Worm (Caenorhabditis elegans) whole organism, L1 larva: ENCODE results near the gene T03E6.9.

Experiments used
- F16B12.6 ChIP-seq: fragments of 150-350 bp; optimal IDR thresholded peaks from 2 replicates; lab custom pipeline; 2014; ENCODE audit warnings: missing biosample characterization, missing genetic modification characterization
- ama-1 ChIP-seq: fragments of 150-350 bp; optimal IDR thresholded peaks from 2 replicates; lab custom pipeline; 2014
- ceh-90 ChIP-seq: sonication (generic microtip); optimal IDR thresholded peaks from 2 replicates; lab custom pipeline; 2016; ENCODE audit warnings: missing genetic modification characterization, missing compliant biosample characterization
- egl-27 ChIP-seq, 2 experiments: fragments of 150-350 bp in 1 of 2; sonication (generic microtip); optimal IDR thresholded peaks; 3 replicates each; lab custom pipeline; 2017 to 2018; ENCODE audit warnings: missing biosample characterization in 2 of 2, missing genetic modification characterization in 2 of 2, missing genetic modification reagents in 2 of 2
- elt-3 ChIP-seq, 6 experiments: fragments of 150-350 bp in 1 of 6; sonication (generic microtip); optimal IDR thresholded peaks; 2 replicates each; lab custom pipeline; 2017 to 2018; ENCODE audit warnings: missing biosample characterization in 6 of 6, missing genetic modification characterization in 6 of 6, inconsistent platforms in 1 of 6
- hlh-4 ChIP-seq: sonication (generic microtip); optimal IDR thresholded peaks from 2 replicates; lab custom pipeline; 2016; ENCODE audit warnings: mild to moderate bottlenecking, missing genetic modification characterization, missing compliant biosample characterization
- lin-13 ChIP-seq: fragments of 150-350 bp; optimal IDR thresholded peaks from 2 replicates; lab custom pipeline; 2014; ENCODE audit warnings: missing biosample characterization, missing genetic modification reagents, missing genetic modification characterization
- unc-130 ChIP-seq: fragments of 150-350 bp; optimal IDR thresholded peaks from 2 replicates; lab custom pipeline; 2017; ENCODE audit warnings: missing biosample characterization, missing genetic modification characterization, inconsistent platforms
- unc-30 ChIP-seq: sonication (generic microtip); optimal IDR thresholded peaks from 2 replicates; lab custom pipeline; 2017; ENCODE audit warnings: missing biosample characterization, missing genetic modification characterization
- unc-62 ChIP-seq: fragments of 150-350 bp; optimal IDR thresholded peaks from 2 replicates; lab custom pipeline; 2014; ENCODE audit warnings: missing biosample characterization, missing genetic modification reagents, missing genetic modification characterization
- unc-98 ChIP-seq: fragments of 200-800 bp; sonication (Bioruptor generic); IDR thresholded peaks from 2 replicates; pipeline ENCODE4 v1.3.6; 2022; ENCODE audit warnings: missing genetic modification characterization, missing compliant biosample characterization
- zag-1 ChIP-seq: fragments of 150-350 bp; optimal IDR thresholded peaks from 2 replicates; lab custom pipeline; 2014; ENCODE audit warnings: missing biosample characterization, missing genetic modification characterization

ce11 chrV:16594514-16594913, 6.0 kb downstream of the T03E6.9 start:
- TF ChIP-seq ama-1 (lab: Kevin White, UChicago), result no peak
- no peak for TF ChIP-seq lin-13 (GFP tag; lab: Kevin White, UChicago)
- TF ChIP-seq egl-27 (tag; optimal IDR thresholded peaks at IDR 0.05; lab: Kevin White, UChicago), result no peak
- TF ChIP-seq zag-1 (tag; lab: Kevin White, UChicago), result no peak
- no peak for TF ChIP-seq unc-98 (GFP tag; lab: Robert Waterston, UW)
- peak in 1 of 6 experiments; percentile 47 for TF ChIP-seq elt-3 (tag; optimal IDR thresholded peaks at IDR 0.05; lab: Kevin White, UChicago)
- no peak for TF ChIP-seq unc-130 (tag; lab: Kevin White, UChicago)
- TF ChIP-seq unc-30 (tag; lab: Kevin White, UChicago), result no peak
- TF ChIP-seq unc-62 (GFP tag; lab: Kevin White, UChicago), result no peak
- TF ChIP-seq ceh-90 (tag; lab: Kevin White, UChicago), result no peak
- no peak for TF ChIP-seq F16B12.6 (tag; lab: Kevin White, UChicago)
- no peak for TF ChIP-seq hlh-4 (tag; lab: Kevin White, UChicago)
